Worm (Caenorhabditis elegans): ENCODE data around the gene C17H12.5.
A peak's percentile ranks its signal among the peaks of the same experiment; 100 is the strongest.

C17H12.5 gene

DNA sequence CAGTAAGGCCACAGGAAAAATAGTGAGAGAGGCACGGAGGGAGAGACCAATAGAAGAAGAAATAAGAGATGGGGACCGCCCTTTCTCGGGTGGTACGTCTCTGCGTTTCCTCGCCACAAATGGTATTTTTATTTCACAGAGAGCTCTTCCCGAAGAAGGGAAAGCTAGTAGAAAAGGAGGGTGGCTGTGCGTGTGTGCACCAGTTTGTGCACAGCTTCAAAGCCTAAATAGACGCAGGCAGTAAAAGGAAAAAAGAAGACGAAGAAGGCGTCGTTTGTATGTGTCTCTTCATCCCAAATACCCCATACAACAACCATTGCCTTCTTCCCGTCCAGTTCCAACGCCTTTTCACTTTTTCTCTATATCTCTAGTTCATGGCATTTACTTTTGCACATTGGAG, 7.7 kb downstream of the C17H12.5 start (continued):
- TF ChIP-seq fkh-10 (GFP tag; optimal IDR thresholded peaks at IDR 0.05), result peak; percentile 85
- peak in 1 of 2 experiments; percentile 47 for TF ChIP-seq mdl-1 (tag; optimal IDR thresholded peaks at IDR 0.05)
- TF ChIP-seq F49E8.2 (tag; optimal IDR thresholded peaks at IDR 0.05; ENCODE audit: borderline replicate concordance), result no peak
- TF ChIP-seq lin-13 (GFP tag; optimal IDR thresholded peaks at IDR 0.05), result no peak
- peak; percentile 11 to 66 for TF ChIP-seq lsy-2 (tag; optimal IDR thresholded peaks at IDR 0.05)

DNA sequence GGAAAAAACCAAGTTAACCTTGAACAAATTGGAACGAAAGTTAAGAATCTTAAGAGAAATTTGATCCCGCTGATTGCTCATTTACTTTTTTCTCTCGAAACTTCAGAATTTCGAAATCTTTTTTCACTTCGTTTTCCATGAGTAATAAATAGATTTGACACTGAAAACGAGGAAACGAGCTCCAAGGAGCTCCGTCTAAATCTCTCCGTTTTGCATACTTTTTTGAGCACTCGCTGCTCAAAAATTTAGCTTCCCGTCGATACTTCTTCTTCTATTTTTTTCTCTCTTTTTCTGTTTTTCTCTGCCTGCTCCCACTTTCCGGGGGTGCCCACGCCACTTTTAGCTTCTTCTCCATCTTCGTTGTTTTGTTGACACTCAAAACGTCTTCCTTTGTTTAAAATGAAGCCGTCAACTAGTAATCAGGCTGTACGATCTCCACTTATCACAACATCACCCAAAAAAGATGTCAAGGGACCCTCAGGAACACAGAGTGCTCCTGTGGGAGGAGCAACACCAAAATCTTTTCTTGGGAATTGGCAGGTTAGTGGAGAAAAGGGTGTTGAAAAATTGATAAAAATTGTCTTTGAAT, 10.9 kb downstream of the C17H12.5 start, which contains the start of gene C17H12.10:
Gene C17H12.10, plus strand, starts transcription at position 325 of the 589 bp plus-strand sequence.
- TF ChIP-seq lir-3 (tag; optimal IDR thresholded peaks at IDR 0.05), result no peak
- no peak for TF ChIP-seq nhr-77 (tag; optimal IDR thresholded peaks at IDR 0.05)
- TF ChIP-seq nhr-11 (tag; optimal IDR thresholded peaks at IDR 0.05), result peak; percentile 31
- TF ChIP-seq nhr-76 (tag; optimal IDR thresholded peaks at IDR 0.05), result no peak
- no peak for TF ChIP-seq mxl-2 (GFP tag; conservative IDR thresholded peaks at IDR 0.05)
- no peak for TF ChIP-seq nhr-237 (tag; optimal IDR thresholded peaks at IDR 0.05)
- no peak for TF ChIP-seq arid-1 (GFP tag; conservative IDR thresholded peaks at IDR 0.05)
- no peak for TF ChIP-seq nhr-6 (tag; optimal IDR thresholded peaks at IDR 0.05)
- TF ChIP-seq D1046.2 (GFP tag; IDR thresholded peaks at IDR 0.05), result no peak
- no peak for TF ChIP-seq lsy-2 (tag; optimal IDR thresholded peaks at IDR 0.05)
- TF ChIP-seq daf-12 (tag; optimal IDR thresholded peaks at IDR 0.05), result no peak
- TF ChIP-seq unc-62 (GFP tag; optimal IDR thresholded peaks at IDR 0.05 in 1 of 2), result peak in 1 of 2 experiments; percentile 53
- no peak for TF ChIP-seq unc-62 (tag; optimal IDR thresholded peaks at IDR 0.05)
- no peak for TF ChIP-seq dmd-9 (GFP tag; IDR thresholded peaks at IDR 0.05)
- TF ChIP-seq set-16 (GFP tag; IDR thresholded peaks at IDR 0.05), result no peak
- peak in 1 of 2 experiments; percentile 2 for TF ChIP-seq mdl-1 (tag; optimal IDR thresholded peaks at IDR 0.05)
- no peak for TF ChIP-seq lin-39 (tag; optimal IDR thresholded peaks at IDR 0.05)
- no peak for TF ChIP-seq lin-13 (GFP tag; optimal IDR thresholded peaks at IDR 0.05)
- TF ChIP-seq T26A8.4 (GFP tag; IDR thresholded peaks at IDR 0.05), result no peak
- no peak for TF ChIP-seq Y75B8A.6 (GFP tag; IDR thresholded peaks at IDR 0.05)
- TF ChIP-seq mes-2 (tag; optimal IDR thresholded peaks at IDR 0.05; ENCODE audit: poor library complexity, severe bottlenecking), result no peak
- no peak for TF ChIP-seq nhr-42 (GFP tag; IDR thresholded peaks at IDR 0.05)
- no peak for TF ChIP-seq daf-16 (GFP tag; optimal IDR thresholded peaks at IDR 0.05)
- no peak for TF ChIP-seq daf-16 (tag; optimal IDR thresholded peaks at IDR 0.05)
- no peak for TF ChIP-seq ceh-82 (tag; optimal IDR thresholded peaks at IDR 0.05)
- peak; percentile 44 for TF ChIP-seq aha-1 (tag)
- no peak for TF ChIP-seq ama-1 (optimal IDR thresholded peaks at IDR 0.05)
- no peak for TF ChIP-seq egl-27 (tag; optimal IDR thresholded peaks at IDR 0.05)
- TF ChIP-seq ZK337.2 (GFP tag; IDR thresholded peaks at IDR 0.05), result no peak
- TF ChIP-seq zfp-2 (tag; optimal IDR thresholded peaks at IDR 0.05), result no peak
- no peak for TF ChIP-seq mdt-29 (GFP tag; IDR thresholded peaks at IDR 0.05)
- no peak for TF ChIP-seq lin-29 (GFP tag; IDR thresholded peaks at IDR 0.05)
- peak; percentile 37 for TF ChIP-seq fkh-10 (GFP tag; optimal IDR thresholded peaks at IDR 0.05)
- TF ChIP-seq ZK546.5 (tag; optimal IDR thresholded peaks at IDR 0.05), result no peak
- no peak for TF ChIP-seq Y5F2A.4 (GFP tag; optimal IDR thresholded peaks at IDR 0.05)
- no peak for TF ChIP-seq mxl-3 (GFP tag; optimal IDR thresholded peaks at IDR 0.05)
- no peak for TF ChIP-seq nhr-10 (tag; optimal IDR thresholded peaks at IDR 0.05)
- TF ChIP-seq daf-8 (GFP tag; IDR thresholded peaks at IDR 0.05), result no peak
- TF ChIP-seq madf-5 (GFP tag; IDR thresholded peaks at IDR 0.05), result no peak
- no peak for TF ChIP-seq tag-97 (GFP tag; IDR thresholded peaks at IDR 0.05)
- TF ChIP-seq jun-1 (tag; optimal IDR thresholded peaks at IDR 0.05), result no peak
- no peak for TF ChIP-seq nhr-28 (tag; optimal IDR thresholded peaks at IDR 0.05)
- no peak for TF ChIP-seq unc-39 (tag; optimal IDR thresholded peaks at IDR 0.05)
- no peak for TF ChIP-seq ztf-7 (tag; optimal IDR thresholded peaks at IDR 0.05)
- no peak for TF ChIP-seq lim-7 (GFP tag; IDR thresholded peaks at IDR 0.05)
- TF ChIP-seq lin-38 (GFP tag; IDR thresholded peaks at IDR 0.05), result no peak
- TF ChIP-seq T20F7.1 (GFP tag; optimal IDR thresholded peaks at IDR 0.05), result no peak
- TF ChIP-seq fos-1 (tag; optimal IDR thresholded peaks at IDR 0.05), result no peak
- TF ChIP-seq F44E2.7 (GFP tag; IDR thresholded peaks at IDR 0.05), result no peak
- no peak for TF ChIP-seq lin-1 (GFP tag; IDR thresholded peaks at IDR 0.05)
